Fruit fly (Drosophila melanogaster): Measurements from ENCODE around the gene CG1958.
A peak's percentile ranks its signal among the peaks of the same experiment; 100 is the strongest.

The CG1958 gene

dm6 chrX:7241985-7242627, 24.6 kb upstream of the CG1958 start:
- TF ChIP-seq CG12768 (GFP tag; optimal IDR thresholded peaks at IDR 0.05): no peak
- peak; percentile 13 for TF ChIP-seq pad (GFP tag; optimal IDR thresholded peaks at IDR 0.05)
- TF ChIP-seq CG1620 (GFP tag; optimal IDR thresholded peaks at IDR 0.05): peak; percentile 48
- no peak for TF ChIP-seq cic (GFP tag; optimal IDR thresholded peaks at IDR 0.05)
- TF ChIP-seq kay (GFP tag; ENCODE audit: borderline replicate concordance): no peak
- TF ChIP-seq Clk (GFP tag; optimal IDR thresholded peaks at IDR 0.05): no peak
- peak; percentile 37 for TF ChIP-seq CG7101 (tag; optimal IDR thresholded peaks at IDR 0.05)
- peak; percentile 17 for TF ChIP-seq Crg-1 (GFP tag; optimal IDR thresholded peaks at IDR 0.05)
- TF ChIP-seq bab1 (GFP tag; optimal IDR thresholded peaks at IDR 0.05): peak; percentile 86
- TF ChIP-seq CG7045 (GFP tag; optimal IDR thresholded peaks at IDR 0.05): no peak
- TF ChIP-seq Hr96 (GFP tag; optimal IDR thresholded peaks at IDR 0.05): peak; percentile 69
- peak; percentile 4 for TF ChIP-seq ovo (GFP tag; optimal IDR thresholded peaks at IDR 0.05)
- TF ChIP-seq Mnt (GFP tag; optimal IDR thresholded peaks at IDR 0.05): peak; percentile 6
- peak; percentile 2 for TF ChIP-seq toe (GFP tag; optimal IDR thresholded peaks at IDR 0.05)

dm6 chrX:7246070-7246469, 20.6 kb upstream of the CG1958 start:
- TF ChIP-seq CG12768 (GFP tag; optimal IDR thresholded peaks at IDR 0.05) (no peak), CG33017 (tag; optimal IDR thresholded peaks at IDR 0.05) (no peak), Crg-1 (GFP tag; optimal IDR thresholded peaks at IDR 0.05) (no peak), cnc (optimal IDR thresholded peaks at IDR 0.05) (no peak), tj (GFP tag; optimal IDR thresholded peaks at IDR 0.05) (no peak), pad (GFP tag; optimal IDR thresholded peaks at IDR 0.05) (no peak), toe (GFP tag; optimal IDR thresholded peaks at IDR 0.05) (no peak), Clk (GFP tag; optimal IDR thresholded peaks at IDR 0.05) (no peak), Hr96 (GFP tag; optimal IDR thresholded peaks at IDR 0.05) (no peak), bab1 (GFP tag; optimal IDR thresholded peaks at IDR 0.05) (no peak), kay (GFP tag; ENCODE audit: borderline replicate concordance) (no peak), CG1620 (GFP tag; optimal IDR thresholded peaks at IDR 0.05) (no peak), CG7045 (GFP tag; optimal IDR thresholded peaks at IDR 0.05) (no peak)

- TF ChIP-seq CG1620 (GFP tag; optimal IDR thresholded peaks at IDR 0.05) (no peak), cic (GFP tag; optimal IDR thresholded peaks at IDR 0.05) (no peak), CG5204 (GFP tag; optimal IDR thresholded peaks at IDR 0.05) (no peak), Hr96 (GFP tag; optimal IDR thresholded peaks at IDR 0.05) (no peak), Mnt (GFP tag; optimal IDR thresholded peaks at IDR 0.05) (no peak), CG11617 (GFP tag; optimal IDR thresholded peaks at IDR 0.05) (no peak), CG7101 (tag; optimal IDR thresholded peaks at IDR 0.05) (no peak), ovo (GFP tag; optimal IDR thresholded peaks at IDR 0.05) (no peak), CG12768 (GFP tag; optimal IDR thresholded peaks at IDR 0.05) (no peak), bab1 (GFP tag; optimal IDR thresholded peaks at IDR 0.05) (no peak), Crg-1 (GFP tag; optimal IDR thresholded peaks at IDR 0.05) (no peak), CG33017 (tag; optimal IDR thresholded peaks at IDR 0.05) (no peak)
Measured at dm6 chrX:7252468-7252867, 14.2 kb upstream of the CG1958 start.

DNA sequence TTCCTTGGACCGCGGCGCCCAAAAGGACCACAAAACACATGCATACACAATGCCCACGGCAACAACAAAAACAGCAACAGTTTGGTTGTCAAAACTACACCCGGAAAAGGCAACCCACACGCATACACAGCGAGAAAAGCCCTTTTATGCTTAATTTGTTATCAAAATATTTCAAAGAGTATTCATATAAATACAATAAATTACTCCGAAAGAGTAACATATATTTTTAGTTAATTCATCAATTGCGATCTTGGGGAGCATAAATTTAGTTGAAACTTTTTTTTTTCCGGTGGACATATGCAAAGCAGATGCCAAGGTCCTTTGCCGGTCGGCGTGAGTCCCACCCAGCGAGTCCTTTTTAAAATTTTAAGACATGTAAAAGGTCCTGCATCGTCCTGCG, 11.6 kb upstream of the CG1958 start:
- TF ChIP-seq CG11617 (GFP tag; optimal IDR thresholded peaks at IDR 0.05) (no peak), tj (GFP tag; optimal IDR thresholded peaks at IDR 0.05) (no peak), CG5204 (GFP tag; optimal IDR thresholded peaks at IDR 0.05) (no peak), Hr96 (GFP tag; optimal IDR thresholded peaks at IDR 0.05) (no peak), CG7045 (GFP tag; optimal IDR thresholded peaks at IDR 0.05) (no peak), kay (GFP tag; ENCODE audit: borderline replicate concordance) (no peak), toe (GFP tag; optimal IDR thresholded peaks at IDR 0.05) (no peak), pad (GFP tag; optimal IDR thresholded peaks at IDR 0.05) (no peak), CG14711 (tag; optimal IDR thresholded peaks at IDR 0.05) (no peak)

DNA sequence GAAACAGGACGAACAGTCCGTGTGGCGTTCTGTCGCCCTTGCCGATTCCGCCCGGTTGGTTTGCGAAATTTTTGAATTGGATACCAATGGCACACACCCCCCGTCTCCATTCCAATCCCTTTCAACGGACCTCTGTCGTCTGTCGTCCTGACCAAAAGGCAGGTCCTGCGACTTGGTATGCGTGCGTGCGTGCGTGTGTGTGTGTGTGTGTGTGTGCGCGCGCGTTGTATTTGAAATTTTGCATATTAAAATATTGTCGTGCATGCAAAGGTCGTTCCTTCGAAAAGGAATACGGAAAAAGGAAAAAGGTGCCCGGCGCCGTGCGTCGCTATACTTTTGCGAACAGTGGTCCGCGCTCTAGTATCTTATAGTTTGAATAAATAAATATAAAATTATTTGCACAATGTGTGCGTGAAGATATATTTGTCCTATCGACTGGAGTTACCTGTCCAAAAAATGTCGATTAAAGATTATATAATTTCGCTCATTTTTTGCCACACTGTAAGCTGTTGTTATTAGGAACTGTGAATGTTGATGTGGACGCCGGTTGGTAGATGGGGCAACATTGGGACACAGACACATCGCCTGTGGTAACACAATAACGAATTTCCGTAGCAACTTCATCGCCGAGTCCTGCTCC, 4.8 kb downstream of the CG1958 start:
- TF ChIP-seq pad (GFP tag; optimal IDR thresholded peaks at IDR 0.05) (no peak), CG7045 (GFP tag; optimal IDR thresholded peaks at IDR 0.05) (no peak), ovo (GFP tag; optimal IDR thresholded peaks at IDR 0.05) (no peak), CG12768 (GFP tag; optimal IDR thresholded peaks at IDR 0.05) (no peak), toe (GFP tag; optimal IDR thresholded peaks at IDR 0.05) (no peak), CG5204 (GFP tag; optimal IDR thresholded peaks at IDR 0.05) (no peak), CG7101 (tag; optimal IDR thresholded peaks at IDR 0.05) (no peak), CG33017 (tag; optimal IDR thresholded peaks at IDR 0.05) (no peak)

- TF ChIP-seq Hr96 (GFP tag; optimal IDR thresholded peaks at IDR 0.05): no peak
- no peak for TF ChIP-seq cnc (optimal IDR thresholded peaks at IDR 0.05)
- no peak for TF ChIP-seq bab1 (GFP tag; optimal IDR thresholded peaks at IDR 0.05)
- TF ChIP-seq CG12768 (GFP tag; optimal IDR thresholded peaks at IDR 0.05): no peak
- TF ChIP-seq CG14711 (tag; optimal IDR thresholded peaks at IDR 0.05): no peak
- TF ChIP-seq Crg-1 (GFP tag; optimal IDR thresholded peaks at IDR 0.05): no peak
- no peak for TF ChIP-seq Mnt (GFP tag; optimal IDR thresholded peaks at IDR 0.05)
- no peak for TF ChIP-seq CG7101 (tag; optimal IDR thresholded peaks at IDR 0.05)
- TF ChIP-seq Clk (GFP tag; optimal IDR thresholded peaks at IDR 0.05): no peak
- no peak for TF ChIP-seq CG7045 (GFP tag; optimal IDR thresholded peaks at IDR 0.05)
- no peak for TF ChIP-seq CG11617 (GFP tag; optimal IDR thresholded peaks at IDR 0.05)
- TF ChIP-seq tj (GFP tag; optimal IDR thresholded peaks at IDR 0.05): no peak
- no peak for TF ChIP-seq kay (GFP tag; ENCODE audit: borderline replicate concordance)
- no peak for TF ChIP-seq CG1620 (GFP tag; optimal IDR thresholded peaks at IDR 0.05)
- TF ChIP-seq toe (GFP tag; optimal IDR thresholded peaks at IDR 0.05): no peak
- no peak for TF ChIP-seq ovo (GFP tag; optimal IDR thresholded peaks at IDR 0.05)
- no peak for TF ChIP-seq cic (GFP tag; optimal IDR thresholded peaks at IDR 0.05)
- no peak for TF ChIP-seq pad (GFP tag; optimal IDR thresholded peaks at IDR 0.05)
- no peak for TF ChIP-seq CG5204 (GFP tag; optimal IDR thresholded peaks at IDR 0.05)
- TF ChIP-seq CG33017 (tag; optimal IDR thresholded peaks at IDR 0.05): no peak
Measured at dm6 chrX:7277038-7277437, 10.3 kb downstream of the CG1958 start.
